Worm (Caenorhabditis elegans) whole organism, midembryonic: ENCODE results near the gene exos-9.

Source experiments
- T22C8.4 ChIP-seq: fragments of 200-800 bp; sonication (Bioruptor generic); IDR thresholded peaks from 2 replicates; pipeline ENCODE4 v1.3.6; 2022; ENCODE audit warnings: missing genetic modification characterization, missing compliant biosample characterization
- cog-1 ChIP-seq: sonication (generic microtip); optimal IDR thresholded peaks from 2 replicates; lab custom pipeline; 2016; ENCODE audit warnings: missing genetic modification characterization, missing compliant biosample characterization
- flt-1 ChIP-seq: fragments of 200-800 bp; sonication (Bioruptor generic); IDR thresholded peaks from 2 replicates; pipeline ENCODE4 v1.3.6; 2022; ENCODE audit warnings: missing genetic modification characterization, missing compliant biosample characterization
- klf-2 ChIP-seq: fragments of 200-800 bp; sonication (Bioruptor generic); conservative IDR thresholded peaks from 2 replicates; pipeline ENCODE4 v1.3.6; 2022; ENCODE audit warnings: missing genetic modification reagents, missing genetic modification characterization, missing compliant biosample characterization
- med-1 ChIP-seq: sonication (generic microtip); optimal IDR thresholded peaks from 2 replicates; lab custom pipeline; 2017; ENCODE audit warnings: missing genetic modification characterization, mild to moderate bottlenecking, missing compliant biosample characterization, antibody characterized with exemption, missing genetic modification reagents; ENCODE audit not compliant: insufficient read depth
- ref-1 ChIP-seq: fragments of 200-800 bp; sonication (Bioruptor generic); conservative IDR thresholded peaks from 2 replicates; pipeline ENCODE4 v1.3.6; 2022; ENCODE audit warnings: missing genetic modification reagents, missing genetic modification characterization, missing compliant biosample characterization
- ztf-23 ChIP-seq: fragments of 200-800 bp; sonication (Bioruptor generic); IDR thresholded peaks from 2 replicates; pipeline ENCODE4 v1.3.6; 2022; ENCODE audit warnings: missing genetic modification reagents, missing genetic modification characterization, missing compliant biosample characterization
- ztf-29 ChIP-seq: fragments of 200-800 bp; sonication (Bioruptor generic); IDR thresholded peaks from 2 replicates; pipeline ENCODE4 v1.3.6; 2022; ENCODE audit warnings: missing genetic modification reagents, missing genetic modification characterization, missing compliant biosample characterization

- TF ChIP-seq med-1 (GFP tag; lab: Kevin White, UChicago) (no peak), cog-1 (tag; lab: Kevin White, UChicago) (no peak), klf-2 (no peak), ztf-23 (GFP tag; lab: Robert Waterston, UW) (no peak), ztf-29 (no peak), T22C8.4 (no peak), flt-1 (0 out of 2 replicates have a peak, but pooled peaks have one; percentile 38), ref-1 (no peak)
These were observed 39.2 kb downstream of the exos-9 start, which contains the start of gene nuo-4 for ce11 chrIII:7158709-7159108.
